Fruit fly (Drosophila melanogaster) S2 (cell line): ENCODE measurements around the gene Dph4.
A peak's percentile ranks its signal among the peaks of the same experiment; 100 is the strongest.

ENCODE experiments used
- CG8478 ChIP-seq: fragments of >200 bp; optimal IDR thresholded peaks from 2 replicates; lab custom pipeline; 2018
- CTCF ChIP-seq, 2 experiments: fragments of >200 bp; optimal IDR thresholded peaks; 2 replicates each; lab custom pipeline; 2018

Dph4 gene

dm6 chr3R:5624115-5624878 is at the start of gene Dph4, which contains the start of the genes Spec2 and RpL13A:
Gene Dph4, minus strand, starts transcription at chr3R:5624125.
Gene Spec2, minus strand, starts transcription at chr3R:5624125.
Gene RpL13A, plus strand, starts transcription at chr3R:5624474.
- TF ChIP-seq CTCF (optimal IDR thresholded peaks at IDR 0.05; lab: Kevin White, UChicago) (peak; percentile 47 to 55), CG8478 (no peak)

dm6 chr3R:5672658-5673217 is 48.8 kb upstream of the Dph4 start:
- TF ChIP-seq CG8478: no peak
- no peak for TF ChIP-seq CTCF (optimal IDR thresholded peaks at IDR 0.05; lab: Kevin White, UChicago)

- TF ChIP-seq CTCF (optimal IDR thresholded peaks at IDR 0.05; lab: Kevin White, UChicago) (no peak), CG8478 (no peak)
Observed at dm6 chr3R:5671795-5672657, 48.1 kb upstream of the Dph4 start.

dm6 chr3R:5671265-5671663 is 47.3 kb upstream of the Dph4 start:
- TF ChIP-seq CTCF (optimal IDR thresholded peaks at IDR 0.05; lab: Kevin White, UChicago): no peak
- no peak for TF ChIP-seq CG8478

- no peak for TF ChIP-seq CTCF (optimal IDR thresholded peaks at IDR 0.05; lab: Kevin White, UChicago)
- no peak for TF ChIP-seq CG8478
Observed at dm6 chr3R:5670660-5671264, 46.8 kb upstream of the Dph4 start.

- TF ChIP-seq CG8478 (no peak), CTCF (optimal IDR thresholded peaks at IDR 0.05; lab: Kevin White, UChicago) (no peak)
Observed at dm6 chr3R:5669740-5670659, 46.1 kb upstream of the Dph4 start.

- TF ChIP-seq CTCF (optimal IDR thresholded peaks at IDR 0.05; lab: Kevin White, UChicago): no peak
- no peak for TF ChIP-seq CG8478
Observed at dm6 chr3R:5668928-5669739, 45.2 kb upstream of the Dph4 start, which contains the start of the genes Xe7 and Atg17. Gene Xe7, minus strand, starts transcription at chr3R:5669334. Gene Atg17, plus strand, starts transcription at chr3R:5669713.

dm6 chr3R:5660198-5660893 is 36.4 kb upstream of the Dph4 start, which contains the start of gene Wdr33:
Gene Wdr33, plus strand, starts transcription at chr3R:5660635.
- TF ChIP-seq CG8478 (no peak), CTCF (optimal IDR thresholded peaks at IDR 0.05; lab: Kevin White, UChicago) (no peak)

dm6 chr3R:5659829-5660197 is 35.9 kb upstream of the Dph4 start, which contains the start of gene CG2182:
Gene CG2182, minus strand, starts transcription at chr3R:5659912.
- no peak for TF ChIP-seq CG8478

dm6 chr3R:5658984-5659802 is 35.3 kb upstream of the Dph4 start:
- TF ChIP-seq CG8478 (no peak), CTCF (optimal IDR thresholded peaks at IDR 0.05; lab: Kevin White, UChicago) (no peak)

- no peak for TF ChIP-seq CG8478
- no peak for TF ChIP-seq CTCF (optimal IDR thresholded peaks at IDR 0.05; lab: Kevin White, UChicago)
Observed at dm6 chr3R:5654692-5655181, 30.8 kb upstream of the Dph4 start, which contains the start of the genes elm and MED27. Gene elm, minus strand, starts transcription at chr3R:5654861. Gene MED27, plus strand, starts transcription at chr3R:5655139.

dm6 chr3R:5653887-5654286 is 30.0 kb upstream of the Dph4 start:
- TF ChIP-seq CG8478: no peak
- TF ChIP-seq CTCF (optimal IDR thresholded peaks at IDR 0.05; lab: Kevin White, UChicago): no peak
